ENCODE assay signal across 1 fruit fly cellular context in the genomic region with DNA sequence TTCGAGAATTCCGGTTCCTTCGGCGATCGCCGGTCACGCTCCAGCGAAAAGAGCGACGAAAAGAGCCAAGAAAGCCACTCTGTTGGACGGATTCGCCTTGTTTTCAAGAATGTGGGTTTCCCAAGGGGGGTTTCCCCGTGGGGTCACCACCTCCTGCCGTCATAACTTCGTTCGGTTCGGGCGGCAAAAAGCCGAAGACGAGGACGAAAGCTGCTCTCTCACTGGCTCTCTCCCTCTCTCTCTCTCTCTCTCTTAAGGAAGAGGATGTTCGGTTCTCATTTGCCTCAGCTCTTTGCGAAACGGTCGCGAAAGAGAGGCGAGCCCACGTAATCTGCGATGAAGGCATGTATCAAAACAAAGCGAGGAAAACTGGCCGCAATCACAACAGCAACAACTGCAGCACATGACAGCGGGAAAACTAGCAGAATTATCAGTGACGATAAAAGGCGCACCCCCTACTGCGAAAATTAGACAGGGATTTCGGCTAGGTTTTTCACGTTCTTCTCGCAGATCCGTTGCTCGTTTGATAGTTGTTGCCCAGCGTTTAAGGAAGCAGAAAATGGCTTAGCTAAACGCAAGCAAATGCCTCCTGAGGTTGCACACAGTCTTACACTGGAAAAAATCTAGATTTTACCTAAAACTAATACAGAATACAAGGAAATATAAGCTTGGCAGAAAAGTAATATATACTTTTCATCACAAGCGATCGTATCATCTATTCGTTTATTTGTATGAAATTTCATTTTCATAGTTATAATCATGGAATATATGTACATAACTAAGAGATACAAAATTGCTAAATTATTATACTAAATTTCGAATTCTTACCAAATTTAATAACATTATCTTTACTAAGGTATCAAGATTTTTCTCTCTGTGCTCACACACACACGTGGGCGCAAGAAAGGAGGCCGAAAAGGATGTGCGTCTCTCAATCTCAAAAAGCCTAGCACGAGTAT.
A peak's percentile ranks its signal among the peaks of the same experiment; 100 is the strongest.
TF ChIP-seq lines count a peak whose summit lies in the region.

dan (plus strand) TSS at position 900 of the 959 bp plus-strand sequence.

TF ChIP-seq in whole organism, embryonic, 481 proteins besides CTCF, POLR2A, EP300 and RAD21 (continued from another document and continues in another):
- TF ChIP-seq salm (tag; optimal IDR thresholded peaks at IDR 0.05; lab: Kevin White, UChicago) (no peak), fd64A (GFP tag; optimal IDR thresholded peaks at IDR 0.05; lab: Kevin White, UChicago) (no peak), sima (GFP tag; optimal IDR thresholded peaks at IDR 0.05; lab: Kevin White, UChicago) (no peak), BEAF-32 (GFP tag; optimal IDR thresholded peaks at IDR 0.05; lab: Kevin White, UChicago) (no peak), bsh (GFP tag; optimal IDR thresholded peaks at IDR 0.05; lab: Kevin White, UChicago) (peak in 1 of 2 experiments; percentile 38), trem (tag; optimal IDR thresholded peaks at IDR 0.05; lab: Kevin White, UChicago) (peak; percentile 30), CG11695 (GFP tag; IDR thresholded peaks at IDR 0.05; lab: Robert Waterston, UW) (0 out of 3 replicates have a peak, but pooled peaks have one; percentile 45), org-1 (GFP tag; optimal IDR thresholded peaks at IDR 0.05; lab: Kevin White, UChicago) (peak; percentile 27), tna (GFP tag; IDR thresholded peaks at IDR 0.05; lab: Robert Waterston, UW; ENCODE audit: partially characterized antibody) (no peak), CG11696 (GFP tag; IDR thresholded peaks at IDR 0.05; lab: Robert Waterston, UW) (no peak), ara (GFP tag; IDR thresholded peaks at IDR 0.05; lab: Robert Waterston, UW) (no peak), gcm2 (GFP tag; optimal IDR thresholded peaks at IDR 0.05; lab: Kevin White, UChicago) (no peak), CG30431 (GFP tag; optimal IDR thresholded peaks at IDR 0.05; lab: Kevin White, UChicago) (no peak), NFAT (GFP tag; IDR thresholded peaks at IDR 0.05; lab: Robert Waterston, UW) (no peak), shn (GFP tag; optimal IDR thresholded peaks at IDR 0.05; lab: Kevin White, UChicago) (no peak), Usf (GFP tag; optimal IDR thresholded peaks at IDR 0.05; lab: Kevin White, UChicago) (no peak), ci (GFP tag; IDR thresholded peaks at IDR 0.05; lab: Robert Waterston, UW) (no peak), CG6689 (GFP tag; IDR thresholded peaks at IDR 0.05; lab: Robert Waterston, UW) (peak; percentile 39), cwo (GFP tag; optimal IDR thresholded peaks at IDR 0.05; lab: Kevin White, UChicago) (peak; percentile 23), gsb-n (tag; optimal IDR thresholded peaks at IDR 0.05; lab: Kevin White, UChicago) (peak; percentile 43), CG11398 (GFP tag; optimal IDR thresholded peaks at IDR 0.05; lab: Kevin White, UChicago) (no peak), row (GFP tag; IDR thresholded peaks at IDR 0.05; lab: Robert Waterston, UW) (peak; percentile 30; the same call in 1 of the 3 replicates), ash1 (GFP tag; optimal IDR thresholded peaks at IDR 0.05; lab: Kevin White, UChicago) (no peak), CG10654 (GFP tag; optimal IDR thresholded peaks at IDR 0.05; lab: Kevin White, UChicago) (no peak), CG32767 (GFP tag; IDR thresholded peaks at IDR 0.05; lab: Robert Waterston, UW) (no peak), CG32772 (GFP tag; IDR thresholded peaks at IDR 0.05; lab: Robert Waterston, UW) (no peak), CG7786 (GFP tag; optimal IDR thresholded peaks at IDR 0.05; lab: Kevin White, UChicago) (no peak), CG34422 (GFP tag; IDR thresholded peaks at IDR 0.05; lab: Robert Waterston, UW) (no peak), Med (GFP tag; lab: Kevin White, UChicago) (no peak), D19A (tag; optimal IDR thresholded peaks at IDR 0.05; lab: Kevin White, UChicago) (peak; percentile 39), odd (GFP tag; optimal IDR thresholded peaks at IDR 0.05; lab: Kevin White, UChicago) (peak; percentile 5), CG31388 (GFP tag; optimal IDR thresholded peaks at IDR 0.05; lab: Kevin White, UChicago) (no peak), fru (optimal IDR thresholded peaks at IDR 0.05; lab: Kevin White, UChicago) (no peak), repo (GFP tag; optimal IDR thresholded peaks at IDR 0.05; lab: Kevin White, UChicago) (no peak), CG6654 (GFP tag; optimal IDR thresholded peaks at IDR 0.05; lab: Kevin White, UChicago) (no peak), Abd-B (GFP tag; optimal IDR thresholded peaks at IDR 0.05; lab: Kevin White, UChicago) (peak; percentile 8), CG2889 (GFP tag; IDR thresholded peaks at IDR 0.05; lab: Robert Waterston, UW) (no peak), tll (GFP tag; optimal IDR thresholded peaks at IDR 0.05; lab: Kevin White, UChicago) (no peak), psq (GFP tag; optimal IDR thresholded peaks at IDR 0.05; lab: Kevin White, UChicago) (no peak), CG7372 (GFP tag; IDR thresholded peaks at IDR 0.05; lab: Robert Waterston, UW) (no peak), chm (GFP tag; IDR thresholded peaks at IDR 0.05; lab: Robert Waterston, UW) (no peak), scrt (GFP tag; optimal IDR thresholded peaks at IDR 0.05; lab: Kevin White, UChicago) (no peak), CG15696 (tag; optimal IDR thresholded peaks at IDR 0.05; lab: Kevin White, UChicago) (peak; percentile 68), Bteb2 (GFP tag; optimal IDR thresholded peaks at IDR 0.05; lab: Kevin White, UChicago) (no peak), CG9609 (GFP tag; optimal IDR thresholded peaks at IDR 0.05; lab: Kevin White, UChicago) (no peak), da (GFP tag; optimal IDR thresholded peaks at IDR 0.05; lab: Kevin White, UChicago) (no peak), pnt (GFP tag; optimal IDR thresholded peaks at IDR 0.05; lab: Kevin White, UChicago) (no peak), CG7271 (tag; optimal IDR thresholded peaks at IDR 0.05; lab: Kevin White, UChicago) (peak; percentile 67), CG17802 (tag; optimal IDR thresholded peaks at IDR 0.05; lab: Kevin White, UChicago) (no peak), CG6175 (GFP tag; IDR thresholded peaks at IDR 0.05; lab: Robert Waterston, UW) (no peak), slbo (GFP tag; IDR thresholded peaks at IDR 0.05; lab: Robert Waterston, UW) (peak; percentile 49; the same call in 1 of the 2 replicates), cas (GFP tag; IDR thresholded peaks at IDR 0.05; lab: Robert Waterston, UW) (no peak), CG10431 (GFP tag; optimal IDR thresholded peaks at IDR 0.05; lab: Kevin White, UChicago) (no peak), Gsc (GFP tag; IDR thresholded peaks at IDR 0.05; lab: Robert Waterston, UW) (no peak), Side (GFP tag; optimal IDR thresholded peaks at IDR 0.05; lab: Kevin White, UChicago) (no peak), CG8765 (GFP tag; IDR thresholded peaks at IDR 0.05; lab: Robert Waterston, UW) (no peak), CG4730 (GFP tag; IDR thresholded peaks at IDR 0.05; lab: Robert Waterston, UW) (no peak), knrl (GFP tag; IDR thresholded peaks at IDR 0.05; lab: Robert Waterston, UW; ENCODE audit: partially characterized antibody) (no peak), pfk (GFP tag; optimal IDR thresholded peaks at IDR 0.05; lab: Kevin White, UChicago) (no peak), Fer1 (GFP tag; optimal IDR thresholded peaks at IDR 0.05; lab: Kevin White, UChicago) (peak; percentile 6), HLH4C (GFP tag; IDR thresholded peaks at IDR 0.05; lab: Robert Waterston, UW; ENCODE audit: partially characterized antibody) (no peak), Sin3A (optimal IDR thresholded peaks at IDR 0.05; lab: Kevin White, UChicago) (no peak), CG5180 (GFP tag; optimal IDR thresholded peaks at IDR 0.05; lab: Kevin White, UChicago) (peak; percentile 7), Hr39 (optimal IDR thresholded peaks at IDR 0.05; lab: Kevin White, UChicago) (no peak), jigr1 (GFP tag; IDR thresholded peaks at IDR 0.05; lab: Robert Waterston, UW) (no peak), CG12659 (GFP tag; optimal IDR thresholded peaks at IDR 0.05; lab: Kevin White, UChicago) (peak; percentile 37), cg (GFP tag; optimal IDR thresholded peaks at IDR 0.05; lab: Kevin White, UChicago) (no peak), CG34376 (GFP tag; optimal IDR thresholded peaks at IDR 0.05; lab: Kevin White, UChicago) (no peak), Hr3 (GFP tag; optimal IDR thresholded peaks at IDR 0.05; lab: Kevin White, UChicago) (peak; percentile 48), amos (GFP tag; IDR thresholded peaks at IDR 0.05; lab: Robert Waterston, UW; ENCODE audit: partially characterized antibody) (no peak), CG1792 (GFP tag; optimal IDR thresholded peaks at IDR 0.05; lab: Kevin White, UChicago) (no peak), CG34224 (GFP tag; IDR thresholded peaks at IDR 0.05; lab: Robert Waterston, UW; ENCODE audit: partially characterized antibody) (no peak), zen2 (GFP tag; IDR thresholded peaks at IDR 0.05; lab: Robert Waterston, UW; ENCODE audit: partially characterized antibody) (no peak), Blimp-1 (GFP tag; optimal IDR thresholded peaks at IDR 0.05; lab: Kevin White, UChicago) (peak; percentile 32), dysf (GFP tag; IDR thresholded peaks at IDR 0.05; lab: Robert Waterston, UW) (0 out of 3 replicates have a peak, but pooled peaks have one; percentile 38), Xbp1 (GFP tag; optimal IDR thresholded peaks at IDR 0.05; lab: Kevin White, UChicago) (peak; percentile 45), stc (GFP tag; IDR thresholded peaks at IDR 0.05; lab: Robert Waterston, UW) (no peak), CG12155 (GFP tag; optimal IDR thresholded peaks at IDR 0.05; lab: Kevin White, UChicago) (peak; percentile 11), CG8924 (tag; optimal IDR thresholded peaks at IDR 0.05; lab: Kevin White, UChicago) (peak; percentile 66), CkIIα-i1 (GFP tag; IDR thresholded peaks at IDR 0.05; lab: Robert Waterston, UW) (no peak), run (tag; optimal IDR thresholded peaks at IDR 0.05; lab: Kevin White, UChicago) (no peak), Lhr (GFP tag; optimal IDR thresholded peaks at IDR 0.05; lab: Kevin White, UChicago) (no peak), CG17568 (GFP tag; optimal IDR thresholded peaks at IDR 0.05; lab: Kevin White, UChicago) (no peak), CG18599 (GFP tag; optimal IDR thresholded peaks at IDR 0.05; lab: Kevin White, UChicago) (peak; percentile 54), CG6813 (GFP tag; optimal IDR thresholded peaks at IDR 0.05; lab: Kevin White, UChicago) (peak; percentile 12), CG30020 (tag; optimal IDR thresholded peaks at IDR 0.05; lab: Kevin White, UChicago) (no peak), pho (GFP tag; optimal IDR thresholded peaks at IDR 0.05; lab: Kevin White, UChicago) (no peak), NfI (GFP tag; optimal IDR thresholded peaks at IDR 0.05; lab: Kevin White, UChicago) (no peak), CG4707 (GFP tag; optimal IDR thresholded peaks at IDR 0.05; lab: Kevin White, UChicago) (no peak), Pdp1 (GFP tag; optimal IDR thresholded peaks at IDR 0.05; lab: Kevin White, UChicago) (peak in 1 of 2 experiments; percentile 5), CG9797 (GFP tag; optimal IDR thresholded peaks at IDR 0.05; lab: Kevin White, UChicago) (no peak), z (GFP tag; IDR thresholded peaks at IDR 0.05; lab: Robert Waterston, UW) (no peak), CG6272 (GFP tag; IDR thresholded peaks at IDR 0.05; lab: Robert Waterston, UW) (no peak), CG8290 (GFP tag; optimal IDR thresholded peaks at IDR 0.05; lab: Kevin White, UChicago) (no peak), CG8290 (tag; optimal IDR thresholded peaks at IDR 0.05; lab: Kevin White, UChicago) (no peak), unc-4 (GFP tag; IDR thresholded peaks at IDR 0.05; lab: Robert Waterston, UW; ENCODE audit: partially characterized antibody) (no peak), CG17829 (tag; optimal IDR thresholded peaks at IDR 0.05; lab: Kevin White, UChicago) (peak; percentile 60), CG2129 (GFP tag; IDR thresholded peaks at IDR 0.05; lab: Robert Waterston, UW; ENCODE audit: partially characterized antibody) (no peak), Dbx (GFP tag; IDR thresholded peaks at IDR 0.05; lab: Robert Waterston, UW) (no peak), Doc2 (GFP tag; IDR thresholded peaks at IDR 0.05; lab: Robert Waterston, UW) (no peak), Atf6 (GFP tag; IDR thresholded peaks at IDR 0.05; lab: Robert Waterston, UW) (no peak), Stat92E (GFP tag; optimal IDR thresholded peaks at IDR 0.05; lab: Kevin White, UChicago) (no peak), Drgx (GFP tag; IDR thresholded peaks at IDR 0.05; lab: Robert Waterston, UW) (no peak), Ssrp (tag; optimal IDR thresholded peaks at IDR 0.05; lab: Kevin White, UChicago) (peak; percentile 63), fd3F (GFP tag; optimal IDR thresholded peaks at IDR 0.05; lab: Kevin White, UChicago) (peak; percentile 16), peb (GFP tag; IDR thresholded peaks at IDR 0.05; lab: Robert Waterston, UW) (no peak), Ets97D (GFP tag; optimal IDR thresholded peaks at IDR 0.05; lab: Kevin White, UChicago) (no peak), eve (GFP tag; optimal IDR thresholded peaks at IDR 0.05; lab: Kevin White, UChicago) (peak in 1 of 2 experiments; percentile 49), fd102C (GFP tag; optimal IDR thresholded peaks at IDR 0.05; lab: Kevin White, UChicago) (peak; percentile 75), Sox102F (GFP tag; optimal IDR thresholded peaks at IDR 0.05; lab: Kevin White, UChicago) (peak; percentile 27), Mrtf (GFP tag; IDR thresholded peaks at IDR 0.05; lab: Robert Waterston, UW) (no peak), zfh2 (GFP tag; optimal IDR thresholded peaks at IDR 0.05; lab: Kevin White, UChicago) (no peak), CG18764 (GFP tag; optimal IDR thresholded peaks at IDR 0.05; lab: Kevin White, UChicago) (no peak), twi (tag; optimal IDR thresholded peaks at IDR 0.05; lab: Kevin White, UChicago) (peak; percentile 62), CG17361 (GFP tag; IDR thresholded peaks at IDR 0.05; lab: Robert Waterston, UW) (peak; percentile 78), hkb (optimal IDR thresholded peaks at IDR 0.05; lab: Kevin White, UChicago) (no peak), hkb (GFP tag; IDR thresholded peaks at IDR 0.05; lab: Robert Waterston, UW) (no peak), crol (GFP tag; IDR thresholded peaks at IDR 0.05; lab: Robert Waterston, UW) (peak; percentile 40; the same call in 1 of the 2 replicates), CG5953 (GFP tag; IDR thresholded peaks at IDR 0.05; lab: Robert Waterston, UW) (no peak), luna (GFP tag; optimal IDR thresholded peaks at IDR 0.05; lab: Kevin White, UChicago) (no peak), ssp (GFP tag; IDR thresholded peaks at IDR 0.05; lab: Robert Waterston, UW) (no peak), cato (GFP tag; optimal IDR thresholded peaks at IDR 0.05; lab: Kevin White, UChicago; ENCODE audit: borderline replicate concordance) (no peak), croc (GFP tag; conservative IDR thresholded peaks at IDR 0.05; lab: Robert Waterston, UW) (no peak), Dek (tag; optimal IDR thresholded peaks at IDR 0.05; lab: Kevin White, UChicago) (peak; percentile 41)
